Fruit fly (Drosophila melanogaster) whole organism, wandering third instar larva: Measurements from ENCODE around the gene CG32812.

Experiments used
- Abd-B ChIP-seq: fragments of >200 bp; optimal IDR thresholded peaks from 2 replicates; lab custom pipeline; 2017; ENCODE audit warnings: missing biosample characterization, missing genetic modification characterization
- CG32264 ChIP-seq: fragments of 200-800 bp; sonication (Bioruptor generic); optimal IDR thresholded peaks from 2 replicates; lab custom pipeline; 2016; ENCODE audit warnings: missing biosample characterization, missing genetic modification characterization
- CrebA ChIP-seq: fragments of 200-800 bp; sonication (Bioruptor generic); optimal IDR thresholded peaks from 2 replicates; lab custom pipeline; 2016; ENCODE audit warnings: missing biosample characterization, mild to moderate bottlenecking, missing genetic modification characterization, borderline replicate concordance
- Dfd ChIP-seq: fragments of >200 bp; optimal IDR thresholded peaks from 2 replicates; lab custom pipeline; 2017; ENCODE audit warnings: missing biosample characterization, missing genetic modification characterization
- Dif ChIP-seq: fragments of 200-275, 200-300 bp; sonication (Bioruptor generic); optimal IDR thresholded peaks from 2 replicates; lab custom pipeline; 2018; ENCODE audit warnings: missing biosample characterization, missing genetic modification characterization; ENCODE audit not compliant: partially characterized antibody
- GATAd ChIP-seq: sonication (Bioruptor generic); optimal IDR thresholded peaks from 2 replicates; lab custom pipeline; 2016; ENCODE audit warnings: missing biosample characterization, missing genetic modification characterization
- HLH106 ChIP-seq: fragments of 200-800 bp; optimal IDR thresholded peaks from 3 replicates; lab custom pipeline; 2019; ENCODE audit warnings: missing biosample characterization, mild to moderate bottlenecking, missing genetic modification characterization, moderate library complexity
- Hnf4 ChIP-seq: fragments of 200-800 bp; sonication (Bioruptor generic); optimal IDR thresholded peaks from 2 replicates; lab custom pipeline; 2016; ENCODE audit warnings: missing biosample characterization, mild to moderate bottlenecking, missing genetic modification characterization
- Hr78 ChIP-seq: fragments of >200 bp; optimal IDR thresholded peaks from 2 replicates; lab custom pipeline; 2017; ENCODE audit warnings: missing biosample characterization, missing genetic modification characterization
- Jra ChIP-seq: sonication (Bioruptor generic); optimal IDR thresholded peaks from 2 replicates; lab custom pipeline; 2016; ENCODE audit warnings: missing biosample characterization, missing genetic modification characterization
- Mio ChIP-seq: sonication (Bioruptor generic); optimal IDR thresholded peaks from 2 replicates; lab custom pipeline; 2016; ENCODE audit warnings: missing biosample characterization, missing genetic modification characterization
- Myc ChIP-seq: fragments of >200 bp; optimal IDR thresholded peaks from 2 replicates; lab custom pipeline; 2017
- N ChIP-seq: fragments of >200 bp; optimal IDR thresholded peaks from 2 replicates; lab custom pipeline; 2018; ENCODE audit warnings: missing biosample characterization, missing external identifiers, missing genetic modification characterization
- OdsH ChIP-seq: fragments of 200-800 bp; sonication (Bioruptor generic); optimal IDR thresholded peaks from 2 replicates; lab custom pipeline; 2016; ENCODE audit warnings: missing biosample characterization, mild to moderate bottlenecking, missing genetic modification characterization
- Rel ChIP-seq, 2 experiments: fragments of 200-800 bp; sonication (Bioruptor generic) in 1 of 2; optimal IDR thresholded peaks; 2 replicates in 1 of 2; 3 replicates in 1 of 2; lab custom pipeline; 2016 to 2019; ENCODE audit warnings: mild to moderate bottlenecking in 2 of 2, missing biosample characterization in 2 of 2, missing genetic modification characterization in 2 of 2, moderate library complexity in 1 of 2
- Sp1 ChIP-seq: fragments of 200-800 bp; sonication (Bioruptor generic); optimal IDR thresholded peaks from 3 replicates; lab custom pipeline; 2019; ENCODE audit warnings: missing biosample characterization, mild to moderate bottlenecking, missing genetic modification characterization, moderate library complexity
- Vsx2 ChIP-seq: fragments of 200-300, 225-300 bp; sonication (Bioruptor generic); optimal IDR thresholded peaks from 2 replicates; lab custom pipeline; 2018; ENCODE audit warnings: missing biosample characterization, missing genetic modification characterization; ENCODE audit not compliant: partially characterized antibody
- br ChIP-seq: fragments of 200-800 bp; sonication (Bioruptor generic); optimal IDR thresholded peaks from 2 replicates; lab custom pipeline; 2016; ENCODE audit warnings: missing biosample characterization, missing genetic modification characterization
- brk ChIP-seq: fragments of 200-800 bp; sonication (Bioruptor generic); optimal IDR thresholded peaks from 2 replicates; lab custom pipeline; 2016; ENCODE audit warnings: missing biosample characterization, mild to moderate bottlenecking, missing genetic modification characterization
- dl ChIP-seq, 2 experiments: fragments of 175-275, 200-275 bp in 1 of 2; fragments of 200-275 bp in 1 of 2; sonication (Bioruptor generic); optimal IDR thresholded peaks; lab custom pipeline; 2018; ENCODE audit warnings: mild to moderate bottlenecking in 2 of 2, missing biosample characterization in 2 of 2, missing genetic modification characterization in 2 of 2, moderate library complexity in 2 of 2; ENCODE audit not compliant: partially characterized antibody in 2 of 2, insufficient read depth in 1 of 2
- dmrt93B ChIP-seq: fragments of 200-800 bp; sonication (Bioruptor generic); optimal IDR thresholded peaks from 2 replicates; lab custom pipeline; 2018; ENCODE audit warnings: missing biosample characterization, mild to moderate bottlenecking, missing genetic modification characterization
- ey ChIP-seq: fragments of 200-800 bp; sonication (Bioruptor generic); optimal IDR thresholded peaks from 2 replicates; lab custom pipeline; 2016; ENCODE audit warnings: missing biosample characterization, missing genetic modification characterization
- jim ChIP-seq: fragments of 175-275, 200-325 bp; sonication (Bioruptor generic); optimal IDR thresholded peaks from 2 replicates; lab custom pipeline; 2016; ENCODE audit warnings: missing biosample characterization, mild to moderate bottlenecking, missing genetic modification characterization
- pan ChIP-seq: fragments of >200 bp; optimal IDR thresholded peaks from 2 replicates; lab custom pipeline; 2017
- psq ChIP-seq: fragments of 200-800 bp; sonication (Bioruptor generic); optimal IDR thresholded peaks from 3 replicates; lab custom pipeline; 2017; ENCODE audit warnings: missing biosample characterization, mild to moderate bottlenecking, missing genetic modification characterization, moderate library complexity
- rgr ChIP-seq: fragments of 200-800 bp; sonication (Bioruptor generic); optimal IDR thresholded peaks from 3 replicates; lab custom pipeline; 2016; ENCODE audit warnings: missing biosample characterization, mild to moderate bottlenecking, missing genetic modification characterization
- sage ChIP-seq: fragments of 200-800 bp; sonication (Bioruptor generic); optimal IDR thresholded peaks from 2 replicates; lab custom pipeline; 2016; ENCODE audit warnings: missing biosample characterization, mild to moderate bottlenecking, missing genetic modification characterization
- sv ChIP-seq: fragments of 200-800 bp; sonication (Bioruptor generic); optimal IDR thresholded peaks from 3 replicates; lab custom pipeline; 2016; ENCODE audit warnings: missing biosample characterization, missing genetic modification characterization
- tai ChIP-seq: sonication (Bioruptor generic); optimal IDR thresholded peaks from 2 replicates; lab custom pipeline; 2016; ENCODE audit warnings: missing biosample characterization, missing genetic modification characterization
- usp ChIP-seq: fragments of >200 bp; optimal IDR thresholded peaks from 2 replicates; lab custom pipeline; 2017; ENCODE audit warnings: missing biosample characterization, missing genetic modification characterization
- woc ChIP-seq: sonication (Bioruptor generic); optimal IDR thresholded peaks from 2 replicates; lab custom pipeline; 2016; ENCODE audit warnings: missing biosample characterization, mild to moderate bottlenecking, missing genetic modification characterization

The CG32812 gene

DNA sequence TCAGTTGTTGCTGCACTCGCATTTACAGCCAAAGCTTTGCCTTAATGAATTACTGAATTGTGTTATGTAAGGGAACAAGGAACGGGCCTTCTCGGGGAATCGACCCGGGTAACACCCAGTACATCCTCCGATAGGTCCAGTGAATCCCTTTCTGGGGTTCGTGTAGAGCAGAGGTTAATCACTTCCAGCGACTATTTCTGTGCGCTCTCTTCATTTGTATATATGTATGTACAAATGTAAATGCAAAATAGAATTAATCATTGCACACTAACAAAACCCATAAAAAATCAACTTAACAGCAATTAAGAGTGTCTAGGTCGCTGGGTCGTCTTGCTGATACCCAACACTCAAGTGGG lies 9.6 kb upstream of the CG32812 start:
- TF ChIP-seq dl (GFP tag; optimal IDR thresholded peaks at IDR 0.05; lab: Kevin White, UChicago; ENCODE audit: insufficient read depth in 1 of 2, partially characterized antibody in 2 of 2): no peak
- TF ChIP-seq Vsx2 (GFP tag; lab: Kevin White, UChicago): no peak
- no peak for TF ChIP-seq N (GFP tag; lab: Kevin White, UChicago)
- TF ChIP-seq Sp1: no peak

DNA sequence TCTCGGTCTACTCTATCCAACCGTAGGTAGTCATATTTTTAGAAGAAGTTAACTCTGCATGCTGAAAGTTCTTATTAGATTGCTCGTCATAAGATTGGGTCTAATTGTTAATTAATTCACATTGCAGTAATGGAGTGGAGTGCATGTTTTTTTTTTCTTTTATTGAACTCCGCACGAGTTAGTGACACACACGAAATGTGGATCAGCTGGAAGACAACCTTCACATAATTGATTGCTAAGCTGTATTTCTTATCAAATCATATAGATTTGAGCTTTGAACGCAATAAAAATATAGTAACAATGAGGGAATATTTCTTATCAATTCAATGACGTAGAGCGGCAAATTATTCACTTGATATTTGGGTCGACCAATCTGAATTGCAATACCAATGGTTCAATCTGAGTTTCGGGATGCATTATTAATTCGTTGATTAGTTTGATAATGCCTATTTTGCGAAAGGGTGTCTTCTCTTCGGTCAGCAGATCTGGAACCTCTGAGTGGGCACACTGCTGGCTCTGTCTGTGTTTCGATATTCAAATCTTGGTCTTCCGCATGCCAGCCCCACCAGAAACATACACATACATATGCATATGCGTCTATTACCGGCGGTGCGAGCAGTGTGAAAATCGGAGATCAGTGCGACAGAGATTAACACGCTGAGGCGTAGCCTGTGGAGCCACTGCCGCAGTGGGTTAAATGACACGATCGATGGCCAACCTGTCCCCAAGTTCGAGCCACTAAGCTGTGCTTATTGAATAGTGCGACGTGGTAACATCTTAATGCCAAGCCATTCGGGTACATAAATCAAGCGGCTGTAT lies 8.1 kb upstream of the CG32812 start:
- no peak for TF ChIP-seq Dif
- no peak for TF ChIP-seq psq (GFP tag; lab: Kevin White, UChicago)
- no peak for TF ChIP-seq Hnf4 (GFP tag; lab: Kevin White, UChicago)
- no peak for TF ChIP-seq N (GFP tag; lab: Kevin White, UChicago)
- no peak for TF ChIP-seq jim (GFP tag; lab: Kevin White, UChicago)
- no peak for TF ChIP-seq sage (GFP tag; lab: Kevin White, UChicago)
- TF ChIP-seq Hr78 (GFP tag; lab: Kevin White, UChicago): no peak
- no peak for TF ChIP-seq rgr (GFP tag; lab: Kevin White, UChicago)
- TF ChIP-seq HLH106 (tag; lab: Kevin White, UChicago): no peak

DNA sequence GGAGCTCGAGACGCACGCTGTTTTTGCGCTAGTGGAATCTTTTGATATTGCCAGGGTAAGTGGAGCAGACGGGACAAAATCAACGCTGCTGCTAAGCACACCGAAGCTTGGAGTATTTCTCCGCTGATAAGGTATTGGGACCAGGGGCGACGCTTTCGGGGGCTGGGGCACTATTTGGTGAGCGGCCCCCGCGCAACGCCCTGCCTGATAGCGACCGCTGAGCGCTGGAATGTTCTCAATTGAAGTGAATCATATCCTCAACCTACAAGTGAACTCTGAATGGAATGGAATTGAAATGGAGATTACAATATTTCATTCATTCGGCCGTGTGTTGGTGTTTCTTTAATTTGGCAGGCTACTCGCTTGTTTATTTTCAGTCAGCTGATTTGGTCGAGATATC lies 4.7 kb upstream of the CG32812 start:
- TF ChIP-seq Jra (GFP tag; lab: Kevin White, UChicago): no peak
- TF ChIP-seq Dfd: no peak
- no peak for TF ChIP-seq psq (GFP tag; lab: Kevin White, UChicago)
- TF ChIP-seq pan: no peak
- no peak for TF ChIP-seq OdsH (GFP tag; lab: Kevin White, UChicago)
- TF ChIP-seq dmrt93B (GFP tag; lab: Kevin White, UChicago): no peak
- TF ChIP-seq dl (GFP tag; optimal IDR thresholded peaks at IDR 0.05; lab: Kevin White, UChicago; ENCODE audit: insufficient read depth in 1 of 2, partially characterized antibody in 2 of 2): no peak
- TF ChIP-seq CG32264 (GFP tag; lab: Kevin White, UChicago): no peak
- TF ChIP-seq woc (GFP tag; lab: Kevin White, UChicago): no peak
- no peak for TF ChIP-seq rgr (GFP tag; lab: Kevin White, UChicago)
- TF ChIP-seq Hnf4 (GFP tag; lab: Kevin White, UChicago): no peak
- TF ChIP-seq Hr78 (GFP tag; lab: Kevin White, UChicago): no peak
- no peak for TF ChIP-seq Vsx2 (GFP tag; lab: Kevin White, UChicago)
- TF ChIP-seq usp (GFP tag; lab: Kevin White, UChicago): no peak
- no peak for TF ChIP-seq brk (GFP tag; lab: Kevin White, UChicago)
- no peak for TF ChIP-seq sage (GFP tag; lab: Kevin White, UChicago)
- no peak for TF ChIP-seq sv (GFP tag; lab: Kevin White, UChicago)

DNA sequence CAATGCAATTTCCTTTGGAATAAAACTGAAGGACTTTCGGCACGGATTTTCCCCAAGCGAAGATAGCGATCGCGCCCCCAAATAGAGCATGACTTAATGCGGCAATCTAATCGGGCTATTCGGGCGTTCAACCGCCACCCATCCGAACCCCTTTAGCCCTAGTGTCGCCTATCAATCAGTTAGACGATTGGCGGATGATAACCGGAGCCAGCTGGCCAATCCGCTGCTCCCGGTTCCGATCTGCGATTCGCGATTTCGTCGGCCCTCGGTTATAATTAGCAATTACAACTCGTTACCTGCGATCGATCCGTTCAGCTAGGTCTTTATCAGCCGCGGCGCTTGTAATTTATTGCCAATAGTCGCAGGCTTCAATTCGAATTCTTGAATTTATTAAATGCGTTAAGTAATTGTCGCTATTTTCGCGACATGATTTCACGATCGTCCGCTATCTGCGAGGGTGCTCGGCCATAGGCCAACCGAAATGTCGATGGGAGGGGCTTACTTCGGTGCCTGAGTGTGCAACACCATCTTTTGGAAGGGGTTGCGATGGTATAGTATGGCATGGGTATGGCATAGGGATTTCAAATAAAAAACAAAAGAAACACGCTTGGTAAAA lies 4.0 kb upstream of the CG32812 start:
- TF ChIP-seq Myc (lab: Kevin White, UChicago) (no peak), N (GFP tag; lab: Kevin White, UChicago) (no peak), br (GFP tag; lab: Kevin White, UChicago) (no peak), pan (no peak), rgr (GFP tag; lab: Kevin White, UChicago) (no peak), Jra (GFP tag; lab: Kevin White, UChicago) (no peak), Rel (GFP tag; optimal IDR thresholded peaks at IDR 0.05; lab: Kevin White, UChicago) (no peak), Rel (tag; optimal IDR thresholded peaks at IDR 0.05; lab: Kevin White, UChicago) (no peak), Vsx2 (GFP tag; lab: Kevin White, UChicago) (no peak), jim (GFP tag; lab: Kevin White, UChicago) (no peak), Hr78 (GFP tag; lab: Kevin White, UChicago) (no peak), Mio (GFP tag; lab: Kevin White, UChicago) (no peak), ey (GFP tag; lab: Kevin White, UChicago) (no peak), psq (GFP tag; lab: Kevin White, UChicago) (no peak), tai (no peak), GATAd (no peak), sv (GFP tag; lab: Kevin White, UChicago) (no peak), brk (GFP tag; lab: Kevin White, UChicago) (no peak), Abd-B (GFP tag; lab: Kevin White, UChicago) (no peak), CrebA (no peak), woc (GFP tag; lab: Kevin White, UChicago) (no peak)
